Worm (Caenorhabditis elegans) whole organism, L4 larva: ENCODE data around the gene F40F9.3.

Experiments used
- D1046.2 ChIP-seq: fragments of 200-800 bp; sonication (Bioruptor generic); IDR thresholded peaks from 2 replicates; pipeline ENCODE4 v1.3.6; 2022; ENCODE audit warnings: missing genetic modification characterization, missing compliant biosample characterization
- F37D6.2 ChIP-seq: sonication (generic microtip); optimal IDR thresholded peaks from 2 replicates; lab custom pipeline; 2016; ENCODE audit warnings: mild to moderate bottlenecking, missing genetic modification characterization, missing compliant biosample characterization
- F44E2.7 ChIP-seq: fragments of 200-800 bp; sonication (Bioruptor generic); IDR thresholded peaks from 2 replicates; pipeline ENCODE4 v2.1.2; 2022; ENCODE audit warnings: missing genetic modification characterization, missing compliant biosample characterization
- F49E8.2 ChIP-seq: sonication (generic microtip); optimal IDR thresholded peaks from 2 replicates; lab custom pipeline; 2016; ENCODE audit warnings: missing compliant biosample characterization, mild to moderate bottlenecking, missing genetic modification characterization, borderline replicate concordance
- T20F7.1 ChIP-seq: fragments of 200-800 bp; sonication (Bioruptor generic); optimal IDR thresholded peaks from 2 replicates; lab custom pipeline; 2018; ENCODE audit warnings: mild to moderate bottlenecking, missing genetic modification characterization, missing compliant biosample characterization
- T26A8.4 ChIP-seq: fragments of 200-800 bp; sonication (Bioruptor generic); IDR thresholded peaks from 2 replicates; pipeline ENCODE4 v1.3.6; 2022; ENCODE audit warnings: missing genetic modification characterization, missing compliant biosample characterization
- Y105C5A.15 ChIP-seq: fragments of 200-800 bp; sonication (Bioruptor generic); IDR thresholded peaks from 2 replicates; pipeline ENCODE4 v1.3.6; 2022; ENCODE audit warnings: missing genetic modification characterization, missing compliant biosample characterization
- Y5F2A.4 ChIP-seq: fragments of 200-800 bp; sonication (Bioruptor generic); optimal IDR thresholded peaks from 2 replicates; lab custom pipeline; 2018; ENCODE audit warnings: mild to moderate bottlenecking, missing genetic modification characterization, missing compliant biosample characterization
- aha-1 ChIP-seq: fragments of 150-350 bp; peaks from one replicate; lab custom pipeline; 2014; ENCODE audit warnings: missing biosample characterization, missing genetic modification characterization
- ama-1 ChIP-seq: fragments of 150-350 bp; optimal IDR thresholded peaks from 2 replicates; lab custom pipeline; 2014; ENCODE audit warnings: inconsistent platforms, mixed read lengths
- ceh-32 ChIP-seq: sonication (generic microtip); optimal IDR thresholded peaks from 2 replicates; lab custom pipeline; 2016; ENCODE audit warnings: mild to moderate bottlenecking, missing genetic modification characterization, missing compliant biosample characterization; ENCODE audit not compliant: poor library complexity
- cey-2 ChIP-seq: sonication (generic microtip); optimal IDR thresholded peaks from 3 replicates; lab custom pipeline; 2017; ENCODE audit warnings: missing genetic modification characterization, mild to moderate bottlenecking, missing compliant biosample characterization, antibody characterized with exemption, borderline replicate concordance; ENCODE audit not compliant: insufficient read depth
- ctbp-1 ChIP-seq: fragments of 200-800 bp; sonication (Bioruptor generic); IDR thresholded peaks from 2 replicates; pipeline ENCODE4 v1.3.6; 2022; ENCODE audit warnings: missing genetic modification reagents, missing genetic modification characterization, missing compliant biosample characterization
- daf-12 ChIP-seq: fragments of 150-350 bp; optimal IDR thresholded peaks from 2 replicates; lab custom pipeline; 2014; ENCODE audit warnings: missing biosample characterization, missing genetic modification reagents, missing genetic modification characterization
- daf-8 ChIP-seq: fragments of 200-800 bp; sonication (Bioruptor generic); IDR thresholded peaks from 2 replicates; pipeline ENCODE4 v1.3.6; 2022; ENCODE audit warnings: missing genetic modification characterization, missing compliant biosample characterization
- dmd-6 ChIP-seq: fragments of 200-800 bp; sonication (Bioruptor generic); IDR thresholded peaks from 2 replicates; pipeline ENCODE4 v1.3.6; 2022; ENCODE audit warnings: missing genetic modification reagents, missing genetic modification characterization, missing compliant biosample characterization
- dmd-8 ChIP-seq: fragments of 200-800 bp; sonication (Bioruptor generic); IDR thresholded peaks from 2 replicates; pipeline ENCODE4 v1.3.6; 2022; ENCODE audit warnings: missing genetic modification characterization, missing compliant biosample characterization
- duxl-1 ChIP-seq: sonication (generic microtip); optimal IDR thresholded peaks from 2 replicates; lab custom pipeline; 2016; ENCODE audit warnings: mild to moderate bottlenecking, missing genetic modification characterization, moderate library complexity, missing compliant biosample characterization; ENCODE audit not compliant: poor library complexity
- dve-1 ChIP-seq: sonication (generic microtip); optimal IDR thresholded peaks from 2 replicates; lab custom pipeline; 2017; ENCODE audit warnings: antibody characterized with exemption, mild to moderate bottlenecking, missing genetic modification characterization, missing compliant biosample characterization; ENCODE audit not compliant: insufficient read depth
- egl-43 ChIP-seq: fragments of 200-800 bp; sonication (Bioruptor generic); IDR thresholded peaks from 2 replicates; pipeline ENCODE4 v1.3.6; 2022; ENCODE audit warnings: missing genetic modification reagents, missing genetic modification characterization, missing compliant biosample characterization
- fos-1 ChIP-seq: fragments of 150-350 bp; optimal IDR thresholded peaks from 2 replicates; lab custom pipeline; 2014; ENCODE audit warnings: missing biosample characterization, missing genetic modification characterization
- lim-7 ChIP-seq: fragments of 200-800 bp; sonication (Bioruptor generic); IDR thresholded peaks from 2 replicates; pipeline ENCODE4 v1.3.6; 2022; ENCODE audit warnings: missing genetic modification characterization, missing compliant biosample characterization
- lin-15B ChIP-seq: fragments of 150-350 bp; sonication (generic microtip); optimal IDR thresholded peaks from 3 replicates; lab custom pipeline; 2014; ENCODE audit warnings: missing biosample characterization, missing genetic modification characterization
- lin-29 ChIP-seq: fragments of 200-800 bp; sonication (Bioruptor generic); IDR thresholded peaks from 2 replicates; pipeline ENCODE4 v1.3.6; 2022; ENCODE audit warnings: missing genetic modification reagents, missing genetic modification characterization, missing compliant biosample characterization
- lin-38 ChIP-seq: fragments of 200-800 bp; sonication (Bioruptor generic); IDR thresholded peaks from 2 replicates; pipeline ENCODE4 v1.3.6; 2022; ENCODE audit warnings: missing genetic modification reagents, missing genetic modification characterization, missing compliant biosample characterization
- lsy-2 ChIP-seq, 2 experiments: fragments of 150-350 bp in 1 of 2; sonication (generic microtip) in 1 of 2; optimal IDR thresholded peaks; 2 replicates each; lab custom pipeline; 2014 to 2017; ENCODE audit warnings: missing biosample characterization in 2 of 2, missing genetic modification characterization in 2 of 2
- mdt-29 ChIP-seq: fragments of 200-800 bp; sonication (Bioruptor generic); IDR thresholded peaks from 2 replicates; pipeline ENCODE4 v1.3.6; 2022; ENCODE audit warnings: missing genetic modification reagents, missing genetic modification characterization, missing compliant biosample characterization
- mes-2 ChIP-seq: sonication (generic microtip); optimal IDR thresholded peaks from 2 replicates; lab custom pipeline; 2016; ENCODE audit warnings: missing genotype, mild to moderate bottlenecking, missing genetic modification characterization, missing compliant biosample characterization; ENCODE audit not compliant: poor library complexity, severe bottlenecking
- nhr-102 ChIP-seq: sonication (generic microtip); optimal IDR thresholded peaks from 2 replicates; lab custom pipeline; 2016; ENCODE audit warnings: mild to moderate bottlenecking, missing genetic modification characterization, moderate library complexity, missing compliant biosample characterization
- nhr-111 ChIP-seq: fragments of 200-800 bp; sonication (Bioruptor generic); optimal IDR thresholded peaks from 2 replicates; lab custom pipeline; 2018; ENCODE audit warnings: mild to moderate bottlenecking, missing genetic modification characterization, missing compliant biosample characterization
- nhr-42 ChIP-seq: fragments of 200-800 bp; sonication (Bioruptor generic); IDR thresholded peaks from 2 replicates; pipeline ENCODE4 v1.3.6; 2022; ENCODE audit warnings: missing genetic modification characterization, missing compliant biosample characterization
- nhr-76 ChIP-seq: fragments of 150-350 bp; optimal IDR thresholded peaks from 2 replicates; lab custom pipeline; 2014; ENCODE audit warnings: missing biosample characterization, missing genetic modification characterization
- pqm-1 ChIP-seq: sonication (generic microtip); optimal IDR thresholded peaks from 2 replicates; lab custom pipeline; 2017; ENCODE audit warnings: missing biosample characterization, missing genetic modification characterization
- rbr-2 ChIP-seq: sonication (generic microtip); optimal IDR thresholded peaks from 2 replicates; lab custom pipeline; 2016; ENCODE audit warnings: missing genotype, missing genetic modification characterization, missing compliant biosample characterization
- saeg-2 ChIP-seq: fragments of 200-800 bp; sonication (Bioruptor generic); IDR thresholded peaks from 2 replicates; pipeline ENCODE4 v1.3.6; 2022; ENCODE audit warnings: missing genetic modification reagents, missing genetic modification characterization, missing compliant biosample characterization
- set-16 ChIP-seq: fragments of 200-800 bp; sonication (Bioruptor generic); IDR thresholded peaks from 2 replicates; pipeline ENCODE4 v1.3.6; 2022; ENCODE audit warnings: missing genetic modification reagents, missing genetic modification characterization, missing compliant biosample characterization
- skn-1 ChIP-seq: fragments of 150-350 bp; optimal IDR thresholded peaks from 2 replicates; lab custom pipeline; 2014; ENCODE audit warnings: missing biosample characterization, missing genetic modification characterization
- spr-3 ChIP-seq: fragments of 200-800 bp; sonication (Bioruptor generic); optimal IDR thresholded peaks from 2 replicates; lab custom pipeline; 2018; ENCODE audit warnings: mild to moderate bottlenecking, missing genetic modification characterization, missing compliant biosample characterization
- tra-1 ChIP-seq: fragments of 200-800 bp; sonication (Bioruptor generic); IDR thresholded peaks from 2 replicates; pipeline ENCODE4 v1.3.6; 2022; ENCODE audit warnings: missing genetic modification reagents, missing genetic modification characterization, missing compliant biosample characterization
- unc-39 ChIP-seq: sonication (generic microtip); optimal IDR thresholded peaks from 2 replicates; lab custom pipeline; 2017; ENCODE audit warnings: missing biosample characterization, missing genetic modification characterization
- unc-62 ChIP-seq, 3 experiments: fragments of 150-350 bp in 1 of 3; sonication (generic microtip); optimal IDR thresholded peaks in 2 of 3; peaks in 1 of 3; 1 replicate in 1 of 3; 2 replicates in 2 of 3; lab custom pipeline; 2014 to 2017; ENCODE audit warnings: missing biosample characterization in 3 of 3, missing genetic modification characterization in 3 of 3, missing genetic modification reagents in 3 of 3, missing genotype in 1 of 3
- vab-7 ChIP-seq: fragments of 200-800 bp; sonication (Bioruptor generic); IDR thresholded peaks from 2 replicates; pipeline ENCODE4 v1.3.6; 2022; ENCODE audit warnings: missing genetic modification reagents, missing genetic modification characterization, missing compliant biosample characterization
- zfp-3 ChIP-seq: fragments of 200-800 bp; sonication (Bioruptor generic); conservative IDR thresholded peaks from 2 replicates; pipeline ENCODE4 v1.3.6; 2022; ENCODE audit warnings: missing genetic modification reagents, missing genetic modification characterization, missing compliant biosample characterization
- zip-2 ChIP-seq: fragments of 150-350 bp; optimal IDR thresholded peaks from 2 replicates; lab custom pipeline; 2014; ENCODE audit warnings: missing biosample characterization, missing genetic modification characterization

Gene F40F9.3

ce11 chrV:9730743-9731706, 16.0 kb downstream of the F40F9.3 start (continued):
- TF ChIP-seq nhr-111 (GFP tag; lab: Kevin White, UChicago) (no peak), set-16 (GFP tag; lab: Robert Waterston, UW) (peak; percentile 94), rbr-2 (tag; lab: Kevin White, UChicago) (peak; percentile 97)

DNA sequence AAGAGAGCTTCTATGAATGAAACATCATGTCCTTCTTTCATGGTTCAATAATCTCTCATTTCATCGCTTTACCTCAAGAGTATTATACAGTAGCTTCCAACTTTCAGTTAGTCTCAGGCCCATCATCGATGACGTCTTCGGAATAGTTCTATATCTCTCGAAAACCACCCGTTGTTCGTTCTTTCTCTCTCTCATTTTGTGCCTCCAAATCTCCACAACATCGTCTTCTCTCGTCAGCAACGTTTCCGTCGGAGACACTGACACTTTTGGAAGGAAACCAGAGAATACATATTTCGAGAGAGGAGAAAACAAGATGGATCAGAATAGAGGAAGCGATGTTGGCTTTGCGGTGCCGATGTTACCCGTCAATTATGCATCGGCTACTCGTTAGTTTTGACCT, 16.8 kb downstream of the F40F9.3 start:
- TF ChIP-seq ctbp-1 (GFP tag; lab: Robert Waterston, UW) (no peak), dmd-6 (GFP tag; lab: Robert Waterston, UW) (no peak), lin-29 (no peak), ceh-32 (tag; lab: Kevin White, UChicago) (no peak), cey-2 (no peak), Y5F2A.4 (peak; percentile 41), daf-8 (GFP tag; lab: Robert Waterston, UW) (no peak), unc-62 (GFP tag; optimal IDR thresholded peaks at IDR 0.05 in 1 of 2; lab: Kevin White, UChicago) (peak in 1 of 2 experiments; percentile 78), unc-62 (tag; optimal IDR thresholded peaks at IDR 0.05; lab: Kevin White, UChicago) (no peak), mes-2 (tag; lab: Kevin White, UChicago) (peak; percentile 47), mdt-29 (GFP tag; lab: Robert Waterston, UW) (peak; percentile 54), unc-39 (tag; lab: Kevin White, UChicago) (no peak), spr-3 (GFP tag; lab: Kevin White, UChicago) (no peak), fos-1 (no peak), skn-1 (no peak), daf-12 (tag; lab: Kevin White, UChicago) (no peak), aha-1 (tag; lab: Kevin White, UChicago) (peak; percentile 80), pqm-1 (no peak), nhr-42 (GFP tag; lab: Robert Waterston, UW) (no peak), egl-43 (GFP tag; lab: Robert Waterston, UW) (peak; percentile 70), vab-7 (GFP tag; lab: Robert Waterston, UW) (peak; percentile 66; the same call in 1 of the 2 replicates), F44E2.7 (GFP tag; lab: Robert Waterston, UW) (no peak), zip-2 (no peak), ama-1 (peak; percentile 43), dmd-8 (GFP tag; lab: Robert Waterston, UW) (peak; percentile 49; the same call in 1 of the 2 replicates), lsy-2 (tag; optimal IDR thresholded peaks at IDR 0.05; lab: Kevin White, UChicago) (peak; percentile 33 to 35), lin-15B (tag; lab: Kevin White, UChicago) (no peak), lim-7 (GFP tag; lab: Robert Waterston, UW) (0 out of 2 replicates have a peak, but pooled peaks have one; percentile 5), duxl-1 (tag; lab: Kevin White, UChicago) (no peak), D1046.2 (GFP tag; lab: Robert Waterston, UW) (no peak), Y105C5A.15 (GFP tag; lab: Robert Waterston, UW) (0 out of 2 replicates have a peak, but pooled peaks have one; percentile 3), saeg-2 (GFP tag; lab: Robert Waterston, UW) (0 out of 2 replicates have a peak, but pooled peaks have one; percentile 17)
- TF ChIP-seq, all 104 proteins: peak for 13

DNA sequence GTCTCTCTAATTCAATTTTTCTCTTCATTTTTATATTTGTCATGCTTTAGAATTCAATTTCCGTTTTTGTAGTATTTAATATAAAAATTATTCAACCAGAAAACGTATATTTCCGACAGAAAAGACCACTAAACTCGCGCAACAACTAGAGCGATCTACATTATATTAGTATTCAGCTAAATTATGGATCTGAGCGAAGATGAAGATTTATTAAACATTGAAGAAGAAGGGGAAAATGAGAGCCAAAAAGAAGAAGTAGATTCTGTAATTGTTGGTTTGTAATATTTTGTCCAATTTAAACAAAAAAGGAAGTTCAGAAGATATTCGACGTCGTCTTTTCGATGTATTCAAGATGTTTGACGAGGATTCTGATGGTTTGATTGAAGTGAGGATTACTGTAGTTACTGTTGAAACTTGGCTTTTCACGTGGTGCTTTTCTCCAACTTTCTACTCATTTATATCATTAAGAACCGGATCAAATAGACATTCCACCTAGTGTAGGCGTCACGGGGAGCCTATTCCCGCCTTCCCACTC, 19.0 kb downstream of the F40F9.3 start, which contains the start of gene cal-7:
cal-7 (plus strand) TSS at position 184 of the 535 bp plus-strand sequence.
- TF ChIP-seq T26A8.4 (GFP tag; lab: Robert Waterston, UW) (peak; percentile 70), zfp-3 (GFP tag; lab: Robert Waterston, UW) (0 out of 2 replicates have a peak, but pooled peaks have one; percentile 42), nhr-102 (tag; lab: Kevin White, UChicago) (peak; percentile 48), nhr-76 (tag; lab: Kevin White, UChicago) (no peak), T20F7.1 (peak; percentile 29), lin-38 (0 out of 2 replicates have a peak, but pooled peaks have one; percentile 20), F37D6.2 (tag; lab: Kevin White, UChicago) (no peak), dve-1 (tag; lab: Kevin White, UChicago) (peak; percentile 43), aha-1 (tag; lab: Kevin White, UChicago) (peak; percentile 0), saeg-2 (GFP tag; lab: Robert Waterston, UW) (0 out of 2 replicates have a peak, but pooled peaks have one; percentile 42), dmd-6 (GFP tag; lab: Robert Waterston, UW) (no peak), nhr-42 (GFP tag; lab: Robert Waterston, UW) (peak; percentile 59; the same call in 1 of the 2 replicates), tra-1 (0 out of 2 replicates have a peak, but pooled peaks have one; percentile 52), Y5F2A.4 (peak; percentile 15), F49E8.2 (tag; lab: Kevin White, UChicago) (no peak), spr-3 (GFP tag; lab: Kevin White, UChicago) (peak; percentile 26)
